Worm (Caenorhabditis elegans) whole organism, L2 larva: Measurements from ENCODE around the gene K08F9.3.

ENCODE experiments used
- C34F6.9 ChIP-seq: fragments of 150-350 bp; optimal IDR thresholded peaks from 2 replicates; lab custom pipeline; 2014; ENCODE audit warnings: missing biosample characterization, missing genetic modification characterization
- F13H6.1 ChIP-seq: sonication (generic microtip); optimal IDR thresholded peaks from 2 replicates; lab custom pipeline; 2016; ENCODE audit warnings: missing genetic modification characterization, missing compliant biosample characterization
- R02D3.7 ChIP-seq: fragments of 150-350 bp; optimal IDR thresholded peaks from 2 replicates; lab custom pipeline; 2014; ENCODE audit warnings: missing biosample characterization, missing genetic modification characterization
- Y55F3AM.14 ChIP-seq: fragments of 200-800 bp; sonication (Bioruptor generic); optimal IDR thresholded peaks from 2 replicates; lab custom pipeline; 2018; ENCODE audit warnings: mild to moderate bottlenecking, missing genetic modification characterization, missing compliant biosample characterization
- alr-1 ChIP-seq: fragments of 150-350 bp; optimal IDR thresholded peaks from 2 replicates; lab custom pipeline; 2014; ENCODE audit warnings: missing biosample characterization, missing genetic modification characterization
- ceh-16 ChIP-seq: fragments of 150-350 bp; optimal IDR thresholded peaks from 2 replicates; lab custom pipeline; 2014; ENCODE audit warnings: missing biosample characterization, missing genetic modification characterization
- ceh-82 ChIP-seq: fragments of 150-350 bp; optimal IDR thresholded peaks from 2 replicates; lab custom pipeline; 2014; ENCODE audit warnings: missing biosample characterization, missing genetic modification characterization
- egl-27 ChIP-seq: sonication (generic microtip); optimal IDR thresholded peaks from 3 replicates; lab custom pipeline; 2017; ENCODE audit warnings: missing biosample characterization, missing genetic modification reagents, missing genetic modification characterization
- elt-3 ChIP-seq: sonication (generic microtip); optimal IDR thresholded peaks from 2 replicates; lab custom pipeline; 2017; ENCODE audit warnings: missing biosample characterization, missing genetic modification characterization
- fos-1 ChIP-seq: fragments of 150-350 bp; optimal IDR thresholded peaks from 2 replicates; lab custom pipeline; 2014; ENCODE audit warnings: missing biosample characterization, missing genetic modification characterization
- gmeb-1 ChIP-seq: fragments of 150-350 bp; optimal IDR thresholded peaks from 2 replicates; lab custom pipeline; 2014; ENCODE audit warnings: missing biosample characterization, missing genetic modification characterization
- lin-13 ChIP-seq: fragments of 150-350 bp; optimal IDR thresholded peaks from 2 replicates; lab custom pipeline; 2014; ENCODE audit warnings: missing biosample characterization, missing genetic modification reagents, missing genetic modification characterization
- lin-39 ChIP-seq: fragments of 150-350 bp; optimal IDR thresholded peaks from 2 replicates; lab custom pipeline; 2014; ENCODE audit warnings: missing biosample characterization, missing genetic modification reagents, missing genetic modification characterization
- lsy-2 ChIP-seq, 2 experiments: fragments of 150-350 bp in 1 of 2; sonication (generic microtip) in 1 of 2; optimal IDR thresholded peaks; 2 replicates each; lab custom pipeline; 2014 to 2017; ENCODE audit warnings: missing biosample characterization in 2 of 2, missing genetic modification characterization in 2 of 2
- mab-5 ChIP-seq: fragments of 150-350 bp; optimal IDR thresholded peaks from 2 replicates; lab custom pipeline; 2014; ENCODE audit warnings: missing biosample characterization, missing genetic modification characterization
- mbf-1 ChIP-seq: sonication (generic microtip); optimal IDR thresholded peaks from 2 replicates; lab custom pipeline; 2017; ENCODE audit warnings: missing biosample characterization, missing genetic modification characterization
- mdl-1 ChIP-seq, 2 experiments: fragments of 150-350 bp in 1 of 2; sonication (generic microtip) in 1 of 2; optimal IDR thresholded peaks; 2 replicates each; lab custom pipeline; 2017; ENCODE audit warnings: missing biosample characterization in 2 of 2, missing genetic modification characterization in 2 of 2
- nhr-12 ChIP-seq: fragments of 150-350 bp; optimal IDR thresholded peaks from 2 replicates; lab custom pipeline; 2014; ENCODE audit warnings: missing biosample characterization, missing genetic modification characterization
- nhr-129 ChIP-seq: fragments of 150-350 bp; optimal IDR thresholded peaks from 2 replicates; lab custom pipeline; 2014; ENCODE audit warnings: missing biosample characterization, missing genetic modification characterization
- nhr-21 ChIP-seq: fragments of 150-350 bp; optimal IDR thresholded peaks from 2 replicates; lab custom pipeline; 2014; ENCODE audit warnings: missing biosample characterization, missing genetic modification characterization
- nhr-23 ChIP-seq: fragments of 150-350 bp; optimal IDR thresholded peaks from 2 replicates; lab custom pipeline; 2014; ENCODE audit warnings: missing biosample characterization, missing genetic modification reagents, missing genetic modification characterization
- nhr-25 ChIP-seq: fragments of 150-350 bp; sonication (generic microtip); optimal IDR thresholded peaks from 3 replicates; lab custom pipeline; 2014; ENCODE audit warnings: missing biosample characterization, missing genetic modification characterization
- nhr-6 ChIP-seq: fragments of 150-350 bp; optimal IDR thresholded peaks from 2 replicates; lab custom pipeline; 2014; ENCODE audit warnings: missing biosample characterization, missing genetic modification characterization
- peb-1 ChIP-seq: fragments of 150-350 bp; optimal IDR thresholded peaks from 2 replicates; lab custom pipeline; 2014; ENCODE audit warnings: missing biosample characterization, missing genetic modification characterization
- sem-4 ChIP-seq: fragments of 150-350 bp; optimal IDR thresholded peaks from 2 replicates; lab custom pipeline; 2014; ENCODE audit warnings: missing biosample characterization, missing genetic modification reagents, missing genetic modification characterization
- sma-3 ChIP-seq: sonication (generic microtip); optimal IDR thresholded peaks from 2 replicates; lab custom pipeline; 2016; ENCODE audit warnings: missing genetic modification reagents, missing genetic modification characterization, missing compliant biosample characterization
- sma-9 ChIP-seq, 2 experiments: fragments of 150-350 bp in 1 of 2; sonication (generic microtip) in 1 of 2; optimal IDR thresholded peaks; 2 replicates each; lab custom pipeline; 2014 to 2016; ENCODE audit warnings: missing genetic modification characterization in 2 of 2, mild to moderate bottlenecking in 1 of 2, missing biosample characterization in 1 of 2, missing compliant biosample characterization in 1 of 2, missing genetic modification reagents in 1 of 2, moderate library complexity in 1 of 2
- snpc-4 ChIP-seq: fragments of 150-350 bp; optimal IDR thresholded peaks from 2 replicates; lab custom pipeline; 2014; ENCODE audit warnings: missing biosample characterization, missing genetic modification characterization
- unc-39 ChIP-seq: fragments of 150-350 bp; optimal IDR thresholded peaks from 2 replicates; lab custom pipeline; 2014; ENCODE audit warnings: missing biosample characterization, missing genetic modification characterization
- unc-62 ChIP-seq: fragments of 150-350 bp; optimal IDR thresholded peaks from 2 replicates; lab custom pipeline; 2014; ENCODE audit warnings: missing biosample characterization, missing genetic modification reagents, missing genetic modification characterization
- ztf-1 ChIP-seq: fragments of 200-800 bp; sonication (Bioruptor generic); conservative IDR thresholded peaks from 2 replicates; pipeline ENCODE4 v1.3.6; 2022; ENCODE audit warnings: missing genetic modification characterization, missing compliant biosample characterization
- ztf-11 ChIP-seq: sonication (generic microtip); optimal IDR thresholded peaks from 2 replicates; lab custom pipeline; 2017; ENCODE audit warnings: missing biosample characterization, missing genetic modification characterization
- ztf-4 ChIP-seq: fragments of 150-350 bp; optimal IDR thresholded peaks from 2 replicates; lab custom pipeline; 2014; ENCODE audit warnings: missing biosample characterization, missing genetic modification characterization

Gene K08F9.3

ce11 chrV:15156504-15156903, 16.2 kb downstream of the K08F9.3 start:
- TF ChIP-seq unc-39 (tag; lab: Kevin White, UChicago) (no peak), sma-3 (GFP tag; lab: Kevin White, UChicago) (peak; percentile 22), lin-39 (tag; lab: Kevin White, UChicago) (no peak), unc-62 (no peak), mdl-1 (tag; optimal IDR thresholded peaks at IDR 0.05; lab: Kevin White, UChicago) (no peak), sem-4 (tag; lab: Kevin White, UChicago) (no peak), ztf-1 (GFP tag; lab: Robert Waterston, UW) (no peak), fos-1 (tag; lab: Kevin White, UChicago) (peak; percentile 8), snpc-4 (tag; lab: Kevin White, UChicago) (no peak), mbf-1 (tag; lab: Kevin White, UChicago) (no peak), lsy-2 (tag; optimal IDR thresholded peaks at IDR 0.05; lab: Kevin White, UChicago) (no peak)

- TF ChIP-seq lsy-2 (tag; optimal IDR thresholded peaks at IDR 0.05; lab: Kevin White, UChicago) (no peak), peb-1 (no peak), ceh-82 (no peak), F13H6.1 (tag; lab: Kevin White, UChicago) (no peak), nhr-129 (tag; lab: Kevin White, UChicago) (no peak), elt-3 (tag; lab: Kevin White, UChicago) (no peak), nhr-12 (tag; lab: Kevin White, UChicago) (no peak), lin-13 (no peak), unc-39 (tag; lab: Kevin White, UChicago) (no peak), ceh-16 (tag; lab: Kevin White, UChicago) (no peak)
Observed at ce11 chrV:15158691-15159090, 18.3 kb downstream of the K08F9.3 start, which contains the start of gene str-45. TSS of gene str-45 (plus strand) at chrV:15158991.

ce11 chrV:15162697-15163096, 22.4 kb downstream of the K08F9.3 start, which contains the start of gene srz-11:
TSS of gene srz-11 (plus strand) at chrV:15163082.
- TF ChIP-seq snpc-4 (tag; lab: Kevin White, UChicago) (no peak), nhr-23 (no peak), nhr-12 (tag; lab: Kevin White, UChicago) (no peak), sem-4 (tag; lab: Kevin White, UChicago) (no peak), sma-3 (GFP tag; lab: Kevin White, UChicago) (no peak), nhr-21 (tag; lab: Kevin White, UChicago) (no peak), R02D3.7 (tag; lab: Kevin White, UChicago) (no peak), sma-9 (GFP tag; optimal IDR thresholded peaks at IDR 0.05; lab: Kevin White, UChicago) (no peak), sma-9 (tag; optimal IDR thresholded peaks at IDR 0.05; lab: Kevin White, UChicago) (no peak), ztf-4 (tag; lab: Kevin White, UChicago) (no peak), elt-3 (tag; lab: Kevin White, UChicago) (no peak), alr-1 (no peak), C34F6.9 (tag; lab: Kevin White, UChicago) (no peak), nhr-6 (tag; lab: Kevin White, UChicago) (no peak), ztf-1 (GFP tag; lab: Robert Waterston, UW) (no peak), egl-27 (tag; lab: Kevin White, UChicago) (no peak), mab-5 (tag; lab: Kevin White, UChicago) (no peak), mdl-1 (tag; optimal IDR thresholded peaks at IDR 0.05; lab: Kevin White, UChicago) (no peak), nhr-25 (tag; lab: Kevin White, UChicago) (no peak), gmeb-1 (tag; lab: Kevin White, UChicago) (no peak), Y55F3AM.14 (GFP tag; lab: Kevin White, UChicago) (no peak)

- peak; percentile 13 for TF ChIP-seq nhr-129 (tag; lab: Kevin White, UChicago)
Observed at ce11 chrV:15168018-15168417, 27.7 kb downstream of the K08F9.3 start.

ce11 chrV:15175459-15175858, 35.1 kb downstream of the K08F9.3 start, which contains the start of gene clec-47:
TSS of gene clec-47 (plus strand) at chrV:15175759.
- TF ChIP-seq nhr-12 (tag; lab: Kevin White, UChicago) (no peak), ztf-11 (tag; lab: Kevin White, UChicago) (no peak), fos-1 (tag; lab: Kevin White, UChicago) (no peak)
- TF ChIP-seq, all 48 proteins: peak for 0
